Fruit fly (Drosophila melanogaster): ENCODE data around the gene Syx7.

DNA sequence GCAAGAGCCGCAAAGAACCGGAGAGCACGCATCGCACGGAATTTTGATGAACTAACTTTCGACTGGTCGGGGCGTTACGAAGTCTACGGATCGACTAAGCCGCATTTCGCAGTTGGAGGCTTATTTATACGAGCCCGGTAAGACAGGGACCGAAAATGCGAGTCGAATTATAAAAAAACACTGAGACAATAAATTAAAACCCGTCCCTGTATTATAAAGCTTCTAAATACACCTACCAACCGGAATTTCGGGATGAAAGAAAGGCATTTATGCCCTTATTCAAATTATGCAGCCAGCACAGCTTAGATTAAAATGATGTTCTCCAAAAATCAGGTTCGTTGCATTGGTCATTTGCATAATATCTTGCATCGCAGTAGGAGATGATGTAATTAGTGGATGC is 915 bp upstream of the Syx7 start, which contains the start of gene Alp1:
- TF ChIP-seq Gug (GFP tag; IDR thresholded peaks at IDR 0.05) (no peak), CG6854 (GFP tag; optimal IDR thresholded peaks at IDR 0.05) (no peak), CG11902 (GFP tag; optimal IDR thresholded peaks at IDR 0.05) (no peak), Sox102F (GFP tag; optimal IDR thresholded peaks at IDR 0.05) (no peak)

Data from whole organism, prepupa.